Fruit fly (Drosophila melanogaster): ENCODE measurements around the gene CG11380.

The CG11380 gene

DNA sequence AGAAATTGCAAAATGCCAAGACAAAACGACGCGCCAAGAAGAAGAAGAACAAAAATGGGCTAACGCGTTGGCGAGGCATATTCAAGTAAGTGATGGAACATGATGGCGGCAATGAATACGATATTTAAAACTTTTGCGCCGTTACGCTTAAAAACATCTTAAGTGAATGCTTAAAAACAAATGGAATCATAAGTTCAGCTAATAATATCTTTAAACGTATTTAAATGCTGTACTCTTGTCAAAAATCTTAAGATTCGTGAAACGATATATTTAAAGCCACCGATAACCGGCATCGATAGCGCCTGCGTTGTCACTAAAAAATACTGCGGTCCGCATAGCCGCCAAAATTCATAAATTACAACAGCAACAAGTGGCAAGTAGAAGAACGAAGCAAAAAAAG lies 48.7 kb downstream of the CG11380 start, which contains the start of gene CG11403 (continued):
- TF ChIP-seq pnt (GFP tag; optimal IDR thresholded peaks at IDR 0.05) (no peak), btn (GFP tag; optimal IDR thresholded peaks at IDR 0.05) (no peak), CG13624 (GFP tag; optimal IDR thresholded peaks at IDR 0.05) (peak; percentile 43), Sox102F (GFP tag; optimal IDR thresholded peaks at IDR 0.05) (no peak), CG16813 (GFP tag; IDR thresholded peaks at IDR 0.05; ENCODE audit: partially characterized antibody) (peak; percentile 88), jumu (GFP tag; optimal IDR thresholded peaks at IDR 0.05) (peak; percentile 58), amos (GFP tag; IDR thresholded peaks at IDR 0.05; ENCODE audit: partially characterized antibody) (peak; percentile 73), hbn (GFP tag; IDR thresholded peaks at IDR 0.05; ENCODE audit: partially characterized antibody) (peak; percentile 85), CG16779 (GFP tag; IDR thresholded peaks at IDR 0.05) (no peak), CG12942 (GFP tag; optimal IDR thresholded peaks at IDR 0.05) (no peak), phol (tag; optimal IDR thresholded peaks at IDR 0.05) (peak; percentile 83), zfh1 (GFP tag; IDR thresholded peaks at IDR 0.05) (no peak), Vsx1 (GFP tag; optimal IDR thresholded peaks at IDR 0.05) (no peak), odd (GFP tag; optimal IDR thresholded peaks at IDR 0.05) (no peak), trem (tag; optimal IDR thresholded peaks at IDR 0.05) (peak; percentile 63), emc (GFP tag; optimal IDR thresholded peaks at IDR 0.05) (no peak), H2.0 (GFP tag; IDR thresholded peaks at IDR 0.05) (no peak), Trl (optimal IDR thresholded peaks at IDR 0.05) (no peak), Trl (GFP tag; optimal IDR thresholded peaks at IDR 0.05) (no peak), CG2678 (tag; optimal IDR thresholded peaks at IDR 0.05) (no peak), Sin3A (optimal IDR thresholded peaks at IDR 0.05) (peak; percentile 99), Pdp1 (GFP tag; optimal IDR thresholded peaks at IDR 0.05) (peak in 1 of 2 experiments; percentile 37), CG1602 (GFP tag; optimal IDR thresholded peaks at IDR 0.05) (no peak), CG43689 (GFP tag; IDR thresholded peaks at IDR 0.05) (no peak), CG3065 (GFP tag; optimal IDR thresholded peaks at IDR 0.05) (no peak), hb (GFP tag; IDR thresholded peaks at IDR 0.05; ENCODE audit: partially characterized antibody) (peak; percentile 77), tgo (GFP tag; IDR thresholded peaks at IDR 0.05) (no peak), E2f1 (GFP tag; IDR thresholded peaks at IDR 0.05) (no peak), CG1603 (tag; optimal IDR thresholded peaks at IDR 0.05) (peak; percentile 0), Dip3 (GFP tag; optimal IDR thresholded peaks at IDR 0.05) (peak; percentile 36), gem (tag; optimal IDR thresholded peaks at IDR 0.05) (peak; percentile 29), pros (GFP tag; optimal IDR thresholded peaks at IDR 0.05) (no peak), CG18262 (tag; optimal IDR thresholded peaks at IDR 0.05) (peak; percentile 13), CG11695 (GFP tag; IDR thresholded peaks at IDR 0.05) (no peak), HmgD (GFP tag; optimal IDR thresholded peaks at IDR 0.05) (no peak), CG1832 (GFP tag; optimal IDR thresholded peaks at IDR 0.05) (no peak), unc-4 (GFP tag; IDR thresholded peaks at IDR 0.05; ENCODE audit: partially characterized antibody) (peak; percentile 90), pum (GFP tag; optimal IDR thresholded peaks at IDR 0.05) (no peak), CG33213 (GFP tag; optimal IDR thresholded peaks at IDR 0.05) (peak; percentile 23), CG12391 (tag; optimal IDR thresholded peaks at IDR 0.05) (peak; percentile 34), CG10654 (GFP tag; optimal IDR thresholded peaks at IDR 0.05) (no peak), CG12236 (GFP tag; optimal IDR thresholded peaks at IDR 0.05) (no peak), CG11696 (GFP tag; IDR thresholded peaks at IDR 0.05) (no peak), CG2116 (GFP tag; optimal IDR thresholded peaks at IDR 0.05) (peak; percentile 86), Hey (tag; optimal IDR thresholded peaks at IDR 0.05) (no peak), Eip74EF (GFP tag; optimal IDR thresholded peaks at IDR 0.05) (no peak), CG2120 (GFP tag; optimal IDR thresholded peaks at IDR 0.05) (peak; percentile 22), CG14860 (GFP tag; IDR thresholded peaks at IDR 0.05; ENCODE audit: partially characterized antibody) (peak; percentile 75), CG9932 (GFP tag; IDR thresholded peaks at IDR 0.05) (peak; percentile 52), Ets97D (GFP tag; optimal IDR thresholded peaks at IDR 0.05) (peak; percentile 58), Hmr (GFP tag; optimal IDR thresholded peaks at IDR 0.05) (peak; percentile 7), CG10543 (GFP tag; optimal IDR thresholded peaks at IDR 0.05) (no peak)
